Fruit fly (Drosophila melanogaster): ENCODE results near the gene CG5111.
A peak's percentile ranks its signal among the peaks of the same experiment; 100 is the strongest.

Gene CG5111

dm6 chr3R:25459200-25459809, 46.8 kb upstream of the CG5111 start (continued):
- TF ChIP-seq prd (optimal IDR thresholded peaks at IDR 0.05) (no peak), prd (GFP tag; IDR thresholded peaks at IDR 0.05) (0 out of 3 replicates have a peak, but pooled peaks have one; percentile 15), Sox102F (GFP tag; optimal IDR thresholded peaks at IDR 0.05) (peak; percentile 46), CG17361 (GFP tag; IDR thresholded peaks at IDR 0.05) (peak; percentile 47; the same call in 1 of the 3 replicates), Blimp-1 (GFP tag; optimal IDR thresholded peaks at IDR 0.05) (peak; percentile 26), dimm (GFP tag; IDR thresholded peaks at IDR 0.05) (no peak), kay (GFP tag; optimal IDR thresholded peaks at IDR 0.05) (no peak), D (optimal IDR thresholded peaks at IDR 0.05) (no peak), D (GFP tag; optimal IDR thresholded peaks at IDR 0.05) (no peak), CG8944 (GFP tag; optimal IDR thresholded peaks at IDR 0.05) (no peak), eyg (GFP tag; optimal IDR thresholded peaks at IDR 0.05) (no peak), ken (GFP tag; IDR thresholded peaks at IDR 0.05) (no peak), CG16815 (GFP tag; optimal IDR thresholded peaks at IDR 0.05) (no peak), CG33557 (GFP tag; optimal IDR thresholded peaks at IDR 0.05) (no peak), bab2 (GFP tag; optimal IDR thresholded peaks at IDR 0.05) (no peak), corto (GFP tag; optimal IDR thresholded peaks at IDR 0.05) (no peak), CG17612 (GFP tag; IDR thresholded peaks at IDR 0.05) (no peak)

- TF ChIP-seq Med (GFP tag) (peak; percentile 17), Usf (GFP tag; optimal IDR thresholded peaks at IDR 0.05) (no peak), bbx (GFP tag; IDR thresholded peaks at IDR 0.05; ENCODE audit: partially characterized antibody) (0 out of 2 replicates have a peak, but pooled peaks have one; percentile 21), CG3847 (GFP tag; IDR thresholded peaks at IDR 0.05) (no peak), Myb (GFP tag; optimal IDR thresholded peaks at IDR 0.05) (no peak)
Observed at dm6 chr3R:25460650-25461049, 45.4 kb upstream of the CG5111 start.

- TF ChIP-seq CG6791 (GFP tag; IDR thresholded peaks at IDR 0.05; ENCODE audit: partially characterized antibody) (no peak), CG43689 (GFP tag; IDR thresholded peaks at IDR 0.05) (no peak), Ets97D (GFP tag; optimal IDR thresholded peaks at IDR 0.05) (no peak), D19A (tag; optimal IDR thresholded peaks at IDR 0.05) (peak; percentile 54), Drgx (GFP tag; IDR thresholded peaks at IDR 0.05) (peak; percentile 60), lbe (GFP tag; optimal IDR thresholded peaks at IDR 0.05) (peak; percentile 18), bsh (GFP tag; optimal IDR thresholded peaks at IDR 0.05) (peak in 1 of 2 experiments; percentile 26)
Observed at dm6 chr3R:25461666-25462065, 44.4 kb upstream of the CG5111 start.

- TF ChIP-seq CG32772 (GFP tag; IDR thresholded peaks at IDR 0.05) (peak; percentile 53; the same call in 1 of the 2 replicates), salm (tag; optimal IDR thresholded peaks at IDR 0.05) (no peak), Hmr (GFP tag; optimal IDR thresholded peaks at IDR 0.05) (peak; percentile 28), Sox100B (GFP tag; optimal IDR thresholded peaks at IDR 0.05) (peak; percentile 57), CG15514 (GFP tag; optimal IDR thresholded peaks at IDR 0.05) (peak; percentile 48), grau (tag; optimal IDR thresholded peaks at IDR 0.05) (peak; percentile 65), sr (GFP tag; IDR thresholded peaks at IDR 0.05) (no peak), Abd-B (GFP tag; optimal IDR thresholded peaks at IDR 0.05) (peak; percentile 13), CG4424 (GFP tag; optimal IDR thresholded peaks at IDR 0.05) (peak; percentile 33), CG11085 (GFP tag; IDR thresholded peaks at IDR 0.05) (peak; percentile 78), CG9876 (GFP tag; optimal IDR thresholded peaks at IDR 0.05) (no peak), eve (GFP tag; optimal IDR thresholded peaks at IDR 0.05) (peak in 1 of 2 experiments; percentile 53), CG10321 (GFP tag; IDR thresholded peaks at IDR 0.05) (0 out of 2 replicates have a peak, but pooled peaks have one; percentile 7), jumu (GFP tag; optimal IDR thresholded peaks at IDR 0.05) (no peak), CG10267 (tag; optimal IDR thresholded peaks at IDR 0.05) (peak; percentile 26), cad (GFP tag; optimal IDR thresholded peaks at IDR 0.05) (no peak), Eip74EF (GFP tag; optimal IDR thresholded peaks at IDR 0.05) (peak in 1 of 2 experiments; percentile 15)
Observed at dm6 chr3R:25462642-25463317, 43.3 kb upstream of the CG5111 start.

All from whole organism, embryonic.